Fruit fly (Drosophila melanogaster) S2 (cell line): ENCODE data around the gene Arpc2.

Experiments used
- CG8478 ChIP-seq: fragments of >200 bp; optimal IDR thresholded peaks from 2 replicates; lab custom pipeline; 2018
- CTCF ChIP-seq, 2 experiments: fragments of >200 bp; optimal IDR thresholded peaks; 2 replicates each; lab custom pipeline; 2018

The Arpc2 gene

dm6 chr2L:20416754-20417563 lies at the start of gene Arpc2, which contains the start of gene CG10949:
Gene Arpc2 (plus strand): TSS chr2L:20417057.
Gene CG10949 (minus strand): TSS chr2L:20416918.
- TF ChIP-seq CTCF (optimal IDR thresholded peaks at IDR 0.05; lab: Kevin White, UChicago) (no peak), CG8478 (lab: Kevin White, UChicago) (no peak)

dm6 chr2L:20370151-20370550 lies 46.7 kb upstream of the Arpc2 start:
- TF ChIP-seq CG8478 (lab: Kevin White, UChicago): no peak
- no peak for TF ChIP-seq CTCF (optimal IDR thresholded peaks at IDR 0.05; lab: Kevin White, UChicago)

- TF ChIP-seq CG8478 (lab: Kevin White, UChicago): no peak
- TF ChIP-seq CTCF (optimal IDR thresholded peaks at IDR 0.05; lab: Kevin White, UChicago): no peak
Measured at dm6 chr2L:20371451-20371850, 45.4 kb upstream of the Arpc2 start.

dm6 chr2L:20374054-20374507 lies 42.8 kb upstream of the Arpc2 start, which contains the start of gene Ugt37A1:
Gene Ugt37A1 (minus strand): TSS chr2L:20374104.
- TF ChIP-seq CG8478 (lab: Kevin White, UChicago) (no peak), CTCF (optimal IDR thresholded peaks at IDR 0.05; lab: Kevin White, UChicago) (no peak)

- TF ChIP-seq CTCF (optimal IDR thresholded peaks at IDR 0.05; lab: Kevin White, UChicago) (no peak), CG8478 (lab: Kevin White, UChicago) (no peak)
Measured at dm6 chr2L:20381329-20381728, 35.5 kb upstream of the Arpc2 start.

DNA sequence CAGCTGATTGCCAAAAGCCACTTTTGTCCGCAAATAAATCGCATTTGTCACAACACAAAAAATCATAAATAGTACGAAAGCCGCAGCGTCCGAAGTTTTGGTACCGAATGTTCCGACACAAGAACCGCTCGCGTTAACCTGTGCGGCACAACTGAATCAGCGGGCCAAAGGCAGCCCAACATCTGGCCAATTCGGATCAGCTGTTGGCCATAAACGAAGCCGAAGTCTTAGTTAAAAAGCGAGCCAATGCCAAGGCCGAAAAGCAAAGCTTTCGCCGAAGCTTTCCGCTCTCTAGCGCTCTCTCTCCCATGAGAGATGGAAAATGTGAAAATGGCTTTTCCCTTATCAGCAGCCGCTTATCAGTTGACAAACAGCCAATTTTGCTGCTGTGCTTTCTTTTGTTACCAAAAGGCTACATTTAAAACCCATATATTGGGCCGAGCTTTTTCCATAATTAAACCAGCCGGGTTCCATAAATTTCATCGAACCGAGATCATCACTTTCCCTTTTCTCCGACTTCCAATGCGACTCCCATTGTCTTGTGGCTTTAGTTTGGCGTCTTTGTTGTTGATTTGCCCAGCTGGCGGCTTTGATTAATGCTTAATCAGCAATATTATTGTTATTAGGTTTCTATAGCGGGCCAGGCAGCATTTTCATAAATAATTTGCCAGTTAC lies 34.6 kb upstream of the Arpc2 start, which contains the start of gene CG16798:
CG16798 (minus strand) TSS at position 216 of the 675 bp plus-strand sequence.
- no peak for TF ChIP-seq CTCF (optimal IDR thresholded peaks at IDR 0.05; lab: Kevin White, UChicago)
- no peak for TF ChIP-seq CG8478 (lab: Kevin White, UChicago)

DNA sequence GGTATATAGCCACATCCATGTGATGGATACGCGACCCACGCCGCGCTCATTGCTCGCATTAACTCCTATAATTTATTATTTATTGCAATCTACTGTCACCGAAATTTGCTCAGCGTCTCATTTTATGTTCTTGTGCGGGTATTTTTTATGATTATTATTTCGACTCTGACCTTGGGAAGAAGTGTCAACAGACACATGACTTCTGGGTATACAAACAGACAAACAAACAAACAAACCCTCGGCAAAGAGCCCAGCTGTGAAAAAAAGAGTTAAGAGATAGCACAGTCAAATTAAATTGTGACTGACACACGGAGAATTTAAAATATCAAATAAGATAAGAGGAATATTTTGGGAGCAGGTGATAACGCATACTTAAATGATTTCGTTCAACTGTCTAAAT lies 26.9 kb upstream of the Arpc2 start:
- TF ChIP-seq CG8478 (lab: Kevin White, UChicago) (no peak), CTCF (optimal IDR thresholded peaks at IDR 0.05; lab: Kevin White, UChicago) (no peak)

DNA sequence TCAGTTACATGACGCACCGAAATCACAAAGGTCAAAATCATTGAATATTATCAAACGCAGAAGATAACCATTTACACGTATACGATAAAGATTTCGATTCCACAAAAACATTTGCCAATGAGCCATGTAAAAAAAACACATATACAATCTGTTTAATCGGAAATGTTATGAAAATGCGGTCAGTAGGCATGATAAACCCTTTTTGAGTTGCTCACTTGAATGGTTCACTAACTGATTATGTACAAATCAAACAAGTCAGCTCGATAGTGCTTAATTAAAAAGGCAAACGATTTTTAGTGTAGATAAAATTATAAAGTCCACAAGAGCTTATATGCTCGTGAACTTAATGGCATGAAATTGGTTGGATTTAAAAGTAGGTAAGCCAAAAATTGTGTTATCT lies 19.8 kb upstream of the Arpc2 start:
- no peak for TF ChIP-seq CTCF (optimal IDR thresholded peaks at IDR 0.05; lab: Kevin White, UChicago)
- no peak for TF ChIP-seq CG8478 (lab: Kevin White, UChicago)

dm6 chr2L:20399239-20399638 lies 17.6 kb upstream of the Arpc2 start:
- TF ChIP-seq CG8478 (lab: Kevin White, UChicago) (no peak), CTCF (optimal IDR thresholded peaks at IDR 0.05; lab: Kevin White, UChicago) (no peak)

dm6 chr2L:20400875-20401274 lies 16.0 kb upstream of the Arpc2 start:
- no peak for TF ChIP-seq CTCF (optimal IDR thresholded peaks at IDR 0.05; lab: Kevin White, UChicago)
- no peak for TF ChIP-seq CG8478 (lab: Kevin White, UChicago)

- no peak for TF ChIP-seq CG8478 (lab: Kevin White, UChicago)
- no peak for TF ChIP-seq CTCF (optimal IDR thresholded peaks at IDR 0.05; lab: Kevin White, UChicago)
Measured at dm6 chr2L:20401408-20401807, 15.4 kb upstream of the Arpc2 start.

- no peak for TF ChIP-seq CG8478 (lab: Kevin White, UChicago)
- no peak for TF ChIP-seq CTCF (optimal IDR thresholded peaks at IDR 0.05; lab: Kevin White, UChicago)
Measured at dm6 chr2L:20413826-20414225, 3.0 kb upstream of the Arpc2 start.

dm6 chr2L:20414750-20415211 lies 2.1 kb upstream of the Arpc2 start, which contains the start of gene CG10947:
Gene CG10947 (minus strand): TSS chr2L:20414800.
- TF ChIP-seq CTCF (optimal IDR thresholded peaks at IDR 0.05; lab: Kevin White, UChicago) (peak; percentile 84 to 91), CG8478 (lab: Kevin White, UChicago) (no peak)

dm6 chr2L:20417597-20418286 lies 885 bp downstream of the Arpc2 start:
- TF ChIP-seq CG8478 (lab: Kevin White, UChicago) (no peak), CTCF (optimal IDR thresholded peaks at IDR 0.05; lab: Kevin White, UChicago) (no peak)
